Fruit fly (Drosophila melanogaster) whole organism, wandering third instar larva: ENCODE data around the gene zfh2.
A peak's percentile ranks its signal among the peaks of the same experiment; 100 is the strongest.

ENCODE experiments used
- Abd-B ChIP-seq: fragments of >200 bp; optimal IDR thresholded peaks from 2 replicates; lab custom pipeline; 2017; ENCODE audit warnings: missing biosample characterization, missing genetic modification characterization
- CG32264 ChIP-seq: fragments of 200-800 bp; sonication (Bioruptor generic); optimal IDR thresholded peaks from 2 replicates; lab custom pipeline; 2016; ENCODE audit warnings: missing biosample characterization, missing genetic modification characterization
- CG9705 ChIP-seq: fragments of 200-800 bp; sonication (Bioruptor generic); optimal IDR thresholded peaks from 2 replicates; lab custom pipeline; 2018; ENCODE audit warnings: missing biosample characterization, mild to moderate bottlenecking, missing genetic modification characterization
- CrebA ChIP-seq: fragments of 200-800 bp; sonication (Bioruptor generic); optimal IDR thresholded peaks from 2 replicates; lab custom pipeline; 2016; ENCODE audit warnings: missing biosample characterization, mild to moderate bottlenecking, missing genetic modification characterization, borderline replicate concordance
- Dfd ChIP-seq: fragments of >200 bp; optimal IDR thresholded peaks from 2 replicates; lab custom pipeline; 2017; ENCODE audit warnings: missing biosample characterization, missing genetic modification characterization
- Dif ChIP-seq: fragments of 200-275, 200-300 bp; sonication (Bioruptor generic); optimal IDR thresholded peaks from 2 replicates; lab custom pipeline; 2018; ENCODE audit warnings: missing biosample characterization, missing genetic modification characterization; ENCODE audit not compliant: partially characterized antibody
- GATAd ChIP-seq: sonication (Bioruptor generic); optimal IDR thresholded peaks from 2 replicates; lab custom pipeline; 2016; ENCODE audit warnings: missing biosample characterization, missing genetic modification characterization
- HLH106 ChIP-seq: fragments of 200-800 bp; optimal IDR thresholded peaks from 3 replicates; lab custom pipeline; 2019; ENCODE audit warnings: missing biosample characterization, mild to moderate bottlenecking, missing genetic modification characterization, moderate library complexity
- Hnf4 ChIP-seq: fragments of 200-800 bp; sonication (Bioruptor generic); optimal IDR thresholded peaks from 2 replicates; lab custom pipeline; 2016; ENCODE audit warnings: missing biosample characterization, mild to moderate bottlenecking, missing genetic modification characterization
- Hr78 ChIP-seq: fragments of >200 bp; optimal IDR thresholded peaks from 2 replicates; lab custom pipeline; 2017; ENCODE audit warnings: missing biosample characterization, missing genetic modification characterization
- Hr83 ChIP-seq: fragments of 200-300 bp; sonication (Bioruptor generic); optimal IDR thresholded peaks from 2 replicates; lab custom pipeline; 2016; ENCODE audit warnings: missing biosample characterization, mild to moderate bottlenecking, missing genetic modification characterization, moderate library complexity; ENCODE audit not compliant: poor library complexity, severe bottlenecking
- Jra ChIP-seq: sonication (Bioruptor generic); optimal IDR thresholded peaks from 2 replicates; lab custom pipeline; 2016; ENCODE audit warnings: missing biosample characterization, missing genetic modification characterization
- Mio ChIP-seq: sonication (Bioruptor generic); optimal IDR thresholded peaks from 2 replicates; lab custom pipeline; 2016; ENCODE audit warnings: missing biosample characterization, missing genetic modification characterization
- Myc ChIP-seq: fragments of >200 bp; optimal IDR thresholded peaks from 2 replicates; lab custom pipeline; 2017
- N ChIP-seq: fragments of >200 bp; optimal IDR thresholded peaks from 2 replicates; lab custom pipeline; 2018; ENCODE audit warnings: missing biosample characterization, missing external identifiers, missing genetic modification characterization
- OdsH ChIP-seq: fragments of 200-800 bp; sonication (Bioruptor generic); optimal IDR thresholded peaks from 2 replicates; lab custom pipeline; 2016; ENCODE audit warnings: missing biosample characterization, mild to moderate bottlenecking, missing genetic modification characterization
- Rel ChIP-seq, 2 experiments: fragments of 200-800 bp; sonication (Bioruptor generic) in 1 of 2; optimal IDR thresholded peaks; 2 replicates in 1 of 2; 3 replicates in 1 of 2; lab custom pipeline; 2016 to 2019; ENCODE audit warnings: mild to moderate bottlenecking in 2 of 2, missing biosample characterization in 2 of 2, missing genetic modification characterization in 2 of 2, moderate library complexity in 1 of 2
- Sp1 ChIP-seq: fragments of 200-800 bp; sonication (Bioruptor generic); optimal IDR thresholded peaks from 3 replicates; lab custom pipeline; 2019; ENCODE audit warnings: missing biosample characterization, mild to moderate bottlenecking, missing genetic modification characterization, moderate library complexity
- Vsx2 ChIP-seq: fragments of 200-300, 225-300 bp; sonication (Bioruptor generic); optimal IDR thresholded peaks from 2 replicates; lab custom pipeline; 2018; ENCODE audit warnings: missing biosample characterization, missing genetic modification characterization; ENCODE audit not compliant: partially characterized antibody
- br ChIP-seq: fragments of 200-800 bp; sonication (Bioruptor generic); optimal IDR thresholded peaks from 2 replicates; lab custom pipeline; 2016; ENCODE audit warnings: missing biosample characterization, missing genetic modification characterization
- brk ChIP-seq: fragments of 200-800 bp; sonication (Bioruptor generic); optimal IDR thresholded peaks from 2 replicates; lab custom pipeline; 2016; ENCODE audit warnings: missing biosample characterization, mild to moderate bottlenecking, missing genetic modification characterization
- dl ChIP-seq, 2 experiments: fragments of 175-275, 200-275 bp in 1 of 2; fragments of 200-275 bp in 1 of 2; sonication (Bioruptor generic); optimal IDR thresholded peaks; lab custom pipeline; 2018; ENCODE audit warnings: mild to moderate bottlenecking in 2 of 2, missing biosample characterization in 2 of 2, missing genetic modification characterization in 2 of 2, moderate library complexity in 2 of 2; ENCODE audit not compliant: partially characterized antibody in 2 of 2, insufficient read depth in 1 of 2
- dmrt93B ChIP-seq: fragments of 200-800 bp; sonication (Bioruptor generic); optimal IDR thresholded peaks from 2 replicates; lab custom pipeline; 2018; ENCODE audit warnings: missing biosample characterization, mild to moderate bottlenecking, missing genetic modification characterization
- dsf ChIP-seq: sonication (Bioruptor generic); optimal IDR thresholded peaks from 2 replicates; lab custom pipeline; 2016; ENCODE audit warnings: missing biosample characterization, missing genetic modification characterization, borderline replicate concordance
- ey ChIP-seq: fragments of 200-800 bp; sonication (Bioruptor generic); optimal IDR thresholded peaks from 2 replicates; lab custom pipeline; 2016; ENCODE audit warnings: missing biosample characterization, missing genetic modification characterization
- foxo ChIP-seq, 2 experiments: fragments of 200-800 bp; sonication (Bioruptor generic); optimal IDR thresholded peaks; 2 replicates in 1 of 2; 3 replicates in 1 of 2; lab custom pipeline; 2016 to 2017; ENCODE audit warnings: missing biosample characterization in 2 of 2, missing genetic modification characterization in 2 of 2
- fru ChIP-seq: fragments of 200-800 bp; sonication (Bioruptor generic); optimal IDR thresholded peaks from 3 replicates; lab custom pipeline; 2016; ENCODE audit warnings: missing biosample characterization, mild to moderate bottlenecking, missing genetic modification characterization
- h ChIP-seq: fragments of 200-800 bp; sonication (Bioruptor generic); optimal IDR thresholded peaks from 3 replicates; lab custom pipeline; 2016; ENCODE audit warnings: missing biosample characterization, mild to moderate bottlenecking, missing genetic modification characterization
- jim ChIP-seq: fragments of 175-275, 200-325 bp; sonication (Bioruptor generic); optimal IDR thresholded peaks from 2 replicates; lab custom pipeline; 2016; ENCODE audit warnings: missing biosample characterization, mild to moderate bottlenecking, missing genetic modification characterization
- lola ChIP-seq: fragments of >200 bp; optimal IDR thresholded peaks from 2 replicates; lab custom pipeline; 2017; ENCODE audit warnings: missing biosample characterization, missing genetic modification characterization
- pan ChIP-seq: fragments of >200 bp; optimal IDR thresholded peaks from 2 replicates; lab custom pipeline; 2017
- psq ChIP-seq: fragments of 200-800 bp; sonication (Bioruptor generic); optimal IDR thresholded peaks from 3 replicates; lab custom pipeline; 2017; ENCODE audit warnings: missing biosample characterization, mild to moderate bottlenecking, missing genetic modification characterization, moderate library complexity
- rgr ChIP-seq: fragments of 200-800 bp; sonication (Bioruptor generic); optimal IDR thresholded peaks from 3 replicates; lab custom pipeline; 2016; ENCODE audit warnings: missing biosample characterization, mild to moderate bottlenecking, missing genetic modification characterization
- sage ChIP-seq: fragments of 200-800 bp; sonication (Bioruptor generic); optimal IDR thresholded peaks from 2 replicates; lab custom pipeline; 2016; ENCODE audit warnings: missing biosample characterization, mild to moderate bottlenecking, missing genetic modification characterization
- sv ChIP-seq: fragments of 200-800 bp; sonication (Bioruptor generic); optimal IDR thresholded peaks from 3 replicates; lab custom pipeline; 2016; ENCODE audit warnings: missing biosample characterization, missing genetic modification characterization
- tai ChIP-seq: sonication (Bioruptor generic); optimal IDR thresholded peaks from 2 replicates; lab custom pipeline; 2016; ENCODE audit warnings: missing biosample characterization, missing genetic modification characterization
- usp ChIP-seq: fragments of >200 bp; optimal IDR thresholded peaks from 2 replicates; lab custom pipeline; 2017; ENCODE audit warnings: missing biosample characterization, missing genetic modification characterization
- woc ChIP-seq: sonication (Bioruptor generic); optimal IDR thresholded peaks from 2 replicates; lab custom pipeline; 2016; ENCODE audit warnings: missing biosample characterization, mild to moderate bottlenecking, missing genetic modification characterization

The zfh2 gene

DNA sequence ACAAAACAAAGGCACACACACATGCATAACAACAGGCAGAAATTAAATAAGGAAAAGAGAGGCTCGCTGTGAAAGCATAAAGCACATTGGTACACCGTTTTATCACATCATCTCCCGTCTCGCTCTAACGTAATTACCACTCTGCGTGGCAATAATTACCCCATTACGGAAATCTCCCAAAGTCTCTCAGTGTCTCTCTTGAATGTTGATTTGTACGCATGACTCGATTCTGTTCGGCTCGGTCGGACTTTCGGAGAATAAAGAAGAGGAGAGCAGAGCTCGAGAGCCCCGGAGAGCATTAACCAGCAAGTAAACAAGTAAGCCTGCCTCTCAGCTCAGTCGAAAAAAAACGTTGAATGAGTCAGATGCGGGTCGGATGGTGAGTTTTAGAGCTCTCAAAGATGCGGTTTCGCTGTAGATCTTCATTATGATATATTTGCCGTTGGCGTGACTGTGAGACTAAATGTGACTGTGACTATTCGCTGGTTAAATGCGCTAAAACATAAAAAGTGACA, at the start of gene zfh2:
zfh2 (plus strand) TSS at position 332 of the 515 bp plus-strand sequence.
- TF ChIP-seq brk: peak; percentile 35
- TF ChIP-seq OdsH: peak; percentile 25
- no peak for TF ChIP-seq sage (GFP tag; lab: Kevin White, UChicago)
- TF ChIP-seq Jra (GFP tag; lab: Kevin White, UChicago): peak; percentile 71
- peak; percentile 4 for TF ChIP-seq Hnf4 (GFP tag; lab: Kevin White, UChicago)
- TF ChIP-seq tai (GFP tag; lab: Kevin White, UChicago): no peak
- no peak for TF ChIP-seq Abd-B (GFP tag; lab: Kevin White, UChicago)
- no peak for TF ChIP-seq HLH106
- no peak for TF ChIP-seq usp (GFP tag; lab: Kevin White, UChicago)
- no peak for TF ChIP-seq sv (GFP tag; lab: Kevin White, UChicago)
- no peak for TF ChIP-seq Dfd (GFP tag; lab: Kevin White, UChicago)
- no peak for TF ChIP-seq jim (GFP tag; lab: Kevin White, UChicago)
- TF ChIP-seq dl (GFP tag; optimal IDR thresholded peaks at IDR 0.05; lab: Kevin White, UChicago; ENCODE audit: insufficient read depth in 1 of 2, partially characterized antibody in 2 of 2): peak; percentile 78 to 87
- TF ChIP-seq dmrt93B (GFP tag; lab: Kevin White, UChicago): no peak
- TF ChIP-seq N (GFP tag; lab: Kevin White, UChicago): no peak
- TF ChIP-seq CG32264 (GFP tag; lab: Kevin White, UChicago): no peak
- TF ChIP-seq dsf (GFP tag; lab: Kevin White, UChicago): no peak
- TF ChIP-seq GATAd (GFP tag; lab: Kevin White, UChicago): no peak
- no peak for TF ChIP-seq Hr83 (GFP tag; lab: Kevin White, UChicago)
- no peak for TF ChIP-seq psq (GFP tag; lab: Kevin White, UChicago)
- TF ChIP-seq Sp1: peak; percentile 2
- TF ChIP-seq Hr78 (GFP tag; lab: Kevin White, UChicago): no peak
- peak; percentile 83 for TF ChIP-seq Dif
- no peak for TF ChIP-seq CG9705 (GFP tag; lab: Kevin White, UChicago)
- TF ChIP-seq Myc (lab: Kevin White, UChicago): no peak
- no peak for TF ChIP-seq foxo (GFP tag; optimal IDR thresholded peaks at IDR 0.05; lab: Kevin White, UChicago)
- peak; percentile 45 for TF ChIP-seq Rel (GFP tag; optimal IDR thresholded peaks at IDR 0.05; lab: Kevin White, UChicago)
- no peak for TF ChIP-seq Rel (tag; optimal IDR thresholded peaks at IDR 0.05; lab: Kevin White, UChicago)
- TF ChIP-seq br: no peak
- no peak for TF ChIP-seq Mio (GFP tag; lab: Kevin White, UChicago)
- TF ChIP-seq fru (GFP tag; lab: Kevin White, UChicago): peak; percentile 88
- TF ChIP-seq CrebA: peak; percentile 52
- peak; percentile 94 for TF ChIP-seq Vsx2 (GFP tag; lab: Kevin White, UChicago)
- TF ChIP-seq lola (GFP tag; lab: Kevin White, UChicago): no peak
- no peak for TF ChIP-seq ey
- TF ChIP-seq pan: no peak
- peak; percentile 16 for TF ChIP-seq rgr (GFP tag; lab: Kevin White, UChicago)
- TF ChIP-seq h (GFP tag; lab: Kevin White, UChicago): no peak
- TF ChIP-seq woc: no peak

DNA sequence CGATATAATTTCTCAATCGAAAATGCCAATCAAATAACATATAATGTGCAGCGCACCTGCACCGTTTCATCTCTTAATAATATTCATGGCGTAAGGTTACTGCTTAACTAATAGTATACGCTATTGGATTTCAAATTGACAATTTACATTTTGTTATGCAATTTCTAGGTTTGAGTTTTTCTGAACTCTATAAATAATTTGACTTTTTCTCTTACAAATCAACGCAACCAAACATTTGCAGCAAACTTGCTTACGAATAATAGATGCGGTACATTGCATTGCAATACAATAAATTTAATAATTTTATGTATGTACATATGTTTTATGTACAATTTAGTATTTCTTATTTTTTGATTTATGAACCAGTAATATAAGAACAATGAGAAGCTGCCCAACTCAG, 48.3 kb upstream of the zfh2 start:
- no peak for TF ChIP-seq OdsH
- TF ChIP-seq HLH106: no peak
- TF ChIP-seq, all 38 proteins: peak for 0

DNA sequence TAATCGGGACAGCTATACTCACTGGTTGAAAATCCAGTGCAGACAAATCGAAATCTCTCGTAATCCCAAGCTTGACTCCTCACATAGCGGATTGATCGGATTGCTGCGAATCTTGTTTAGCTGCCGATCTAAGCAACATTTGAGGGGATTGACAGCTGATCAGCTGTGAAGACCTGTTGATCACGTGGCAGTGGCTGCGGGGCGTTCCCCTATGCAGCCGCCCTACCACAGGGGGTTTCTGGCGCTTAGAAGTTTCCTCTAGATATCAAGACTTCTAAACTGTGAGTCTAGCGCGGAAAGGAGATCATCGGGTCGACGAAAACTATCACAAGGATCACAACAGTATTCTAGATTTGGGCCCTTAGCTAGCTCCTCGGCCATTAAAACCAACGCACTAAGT, 43.0 kb upstream of the zfh2 start:
- TF ChIP-seq tai (GFP tag; lab: Kevin White, UChicago): no peak
- TF ChIP-seq dmrt93B (GFP tag; lab: Kevin White, UChicago): no peak
- no peak for TF ChIP-seq Hnf4 (GFP tag; lab: Kevin White, UChicago)
- TF ChIP-seq psq (GFP tag; lab: Kevin White, UChicago): no peak
- TF ChIP-seq CrebA: no peak
- TF ChIP-seq brk: no peak
- no peak for TF ChIP-seq Mio (GFP tag; lab: Kevin White, UChicago)
- TF ChIP-seq h (GFP tag; lab: Kevin White, UChicago): no peak
- no peak for TF ChIP-seq GATAd (GFP tag; lab: Kevin White, UChicago)
